Worm (Caenorhabditis elegans) whole organism, L3 larva: ENCODE results near the gene F57B9.1.

Experiments
- R02D3.7 ChIP-seq: fragments of 150-350 bp; optimal IDR thresholded peaks from 2 replicates; lab custom pipeline; 2014; ENCODE audit warnings: missing biosample characterization, missing genetic modification characterization
- aly-2 ChIP-seq: fragments of 150-350 bp; optimal IDR thresholded peaks from 2 replicates; lab custom pipeline; 2014; ENCODE audit warnings: missing biosample characterization, missing genetic modification characterization
- ceh-28 ChIP-seq: fragments of 150-350 bp; optimal IDR thresholded peaks from 2 replicates; lab custom pipeline; 2014; ENCODE audit warnings: missing biosample characterization, missing genetic modification reagents, missing genetic modification characterization
- fkh-10 ChIP-seq: sonication (generic microtip); optimal IDR thresholded peaks from 2 replicates; lab custom pipeline; 2017; ENCODE audit warnings: missing biosample characterization, missing genetic modification reagents, missing genetic modification characterization
- nhr-12 ChIP-seq: fragments of 150-350 bp; optimal IDR thresholded peaks from 2 replicates; lab custom pipeline; 2014; ENCODE audit warnings: missing biosample characterization, missing genetic modification characterization
- nhr-237 ChIP-seq: fragments of 150-350 bp; optimal IDR thresholded peaks from 2 replicates; lab custom pipeline; 2014; ENCODE audit warnings: missing biosample characterization, missing genetic modification characterization
- nhr-28 ChIP-seq: fragments of 150-350 bp; optimal IDR thresholded peaks from 2 replicates; lab custom pipeline; 2014; ENCODE audit warnings: missing biosample characterization, missing genetic modification characterization
- sea-2 ChIP-seq: fragments of 150-350 bp; sonication (generic microtip); optimal IDR thresholded peaks from 4 replicates; lab custom pipeline; 2014; ENCODE audit warnings: missing biosample characterization, missing genetic modification reagents, missing genetic modification characterization
- snpc-4 ChIP-seq: fragments of 150-350 bp; optimal IDR thresholded peaks from 2 replicates; lab custom pipeline; 2014; ENCODE audit warnings: missing biosample characterization, missing genetic modification characterization
- unc-39 ChIP-seq: sonication (generic microtip); optimal IDR thresholded peaks from 4 replicates; lab custom pipeline; 2017; ENCODE audit warnings: missing biosample characterization, missing genetic modification characterization
- zag-1 ChIP-seq: fragments of 150-350 bp; optimal IDR thresholded peaks from 2 replicates; lab custom pipeline; 2014; ENCODE audit warnings: missing biosample characterization, missing genetic modification characterization
- ztf-11 ChIP-seq: fragments of 150-350 bp; optimal IDR thresholded peaks from 2 replicates; lab custom pipeline; 2014; ENCODE audit warnings: missing biosample characterization, missing genetic modification characterization

DNA sequence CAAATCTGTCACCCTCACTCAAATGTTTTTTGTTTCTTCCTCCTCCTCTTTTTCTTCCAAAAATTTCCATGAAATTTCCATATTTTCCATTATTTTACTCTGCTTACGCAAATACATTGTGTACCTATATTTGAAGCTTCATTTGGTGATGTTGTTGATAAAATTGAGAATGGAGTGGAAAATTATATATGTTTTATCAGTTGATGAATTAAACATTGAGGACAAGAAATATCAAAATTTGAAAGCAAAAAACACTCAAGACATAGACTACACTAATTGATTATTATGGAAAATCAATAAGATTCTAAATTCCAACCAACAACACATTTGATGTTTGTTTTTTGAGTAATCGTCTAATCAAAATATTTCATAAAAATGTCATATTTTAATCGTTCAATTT, 27.3 kb downstream of the F57B9.1 start:
- no peak for TF ChIP-seq ztf-11
- no peak for TF ChIP-seq aly-2 (tag; lab: Kevin White, UChicago)
- no peak for TF ChIP-seq fkh-10
- TF ChIP-seq sea-2 (GFP tag; lab: Kevin White, UChicago) = no peak
- no peak for TF ChIP-seq R02D3.7
- TF ChIP-seq nhr-12 (tag; lab: Kevin White, UChicago) = no peak
- TF ChIP-seq nhr-28 = no peak
- no peak for TF ChIP-seq snpc-4 (tag; lab: Kevin White, UChicago)
- no peak for TF ChIP-seq nhr-237 (tag; lab: Kevin White, UChicago)
- TF ChIP-seq unc-39 (tag; lab: Kevin White, UChicago) = no peak
- no peak for TF ChIP-seq ceh-28 (tag; lab: Kevin White, UChicago)
- no peak for TF ChIP-seq zag-1 (tag; lab: Kevin White, UChicago)
